Fruit fly (Drosophila melanogaster): ENCODE measurements around the gene CG17294.

The CG17294 gene

DNA sequence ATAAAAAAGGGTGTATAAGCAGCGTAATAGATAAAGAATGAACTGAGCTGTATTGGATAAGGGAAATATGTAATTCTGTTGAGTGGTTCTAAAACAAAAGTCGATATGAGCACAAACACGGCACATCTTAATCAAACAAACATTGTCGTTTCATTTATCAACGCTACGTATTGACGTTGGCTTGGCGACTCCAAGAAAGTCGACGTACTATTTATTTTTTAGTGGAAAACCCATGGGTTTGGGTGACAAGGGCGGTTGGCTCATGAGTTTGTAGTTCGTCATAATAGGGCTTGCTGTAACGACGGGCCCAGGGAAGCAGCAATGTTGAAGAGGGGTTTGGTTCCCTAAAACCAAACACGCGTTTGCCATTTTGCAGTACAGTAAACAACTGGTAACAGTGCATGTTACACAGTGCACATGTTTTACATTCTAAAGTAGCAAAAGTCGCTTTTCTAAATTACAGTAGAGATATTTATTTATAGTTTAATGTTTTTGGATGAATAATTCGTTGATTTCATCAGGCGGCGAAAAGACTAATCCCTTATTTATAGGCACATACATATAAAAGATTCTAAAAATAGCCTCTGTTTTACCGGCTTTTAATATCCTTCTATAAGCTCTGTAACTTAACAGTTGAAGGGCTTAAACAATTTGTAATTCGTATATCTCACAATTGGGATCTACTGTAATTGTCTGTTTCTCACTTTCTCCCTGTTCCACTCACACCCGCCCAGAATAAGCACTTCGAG is 15.5 kb upstream of the CG17294 start (continued):
- peak; percentile 30 to 62 for TF ChIP-seq ss (GFP tag; optimal IDR thresholded peaks at IDR 0.05)
- TF ChIP-seq CG3032 (tag; optimal IDR thresholded peaks at IDR 0.05), result peak; percentile 56
- peak; percentile 39; the same call in 1 of the 3 replicates for TF ChIP-seq CG6163 (GFP tag; IDR thresholded peaks at IDR 0.05)
- peak; percentile 85 for TF ChIP-seq svp (GFP tag)
- TF ChIP-seq Eip93F (GFP tag; optimal IDR thresholded peaks at IDR 0.05), result no peak
- peak; percentile 17 for TF ChIP-seq Ets96B (tag; optimal IDR thresholded peaks at IDR 0.05)
- peak; percentile 62 for TF ChIP-seq CG6792 (GFP tag; optimal IDR thresholded peaks at IDR 0.05)
- no peak for TF ChIP-seq Hr38 (GFP tag; optimal IDR thresholded peaks at IDR 0.05)
- TF ChIP-seq CG11762 (GFP tag; optimal IDR thresholded peaks at IDR 0.05; ENCODE audit: insufficient read depth), result no peak
- peak; percentile 46 for TF ChIP-seq lz (GFP tag; optimal IDR thresholded peaks at IDR 0.05)

DNA sequence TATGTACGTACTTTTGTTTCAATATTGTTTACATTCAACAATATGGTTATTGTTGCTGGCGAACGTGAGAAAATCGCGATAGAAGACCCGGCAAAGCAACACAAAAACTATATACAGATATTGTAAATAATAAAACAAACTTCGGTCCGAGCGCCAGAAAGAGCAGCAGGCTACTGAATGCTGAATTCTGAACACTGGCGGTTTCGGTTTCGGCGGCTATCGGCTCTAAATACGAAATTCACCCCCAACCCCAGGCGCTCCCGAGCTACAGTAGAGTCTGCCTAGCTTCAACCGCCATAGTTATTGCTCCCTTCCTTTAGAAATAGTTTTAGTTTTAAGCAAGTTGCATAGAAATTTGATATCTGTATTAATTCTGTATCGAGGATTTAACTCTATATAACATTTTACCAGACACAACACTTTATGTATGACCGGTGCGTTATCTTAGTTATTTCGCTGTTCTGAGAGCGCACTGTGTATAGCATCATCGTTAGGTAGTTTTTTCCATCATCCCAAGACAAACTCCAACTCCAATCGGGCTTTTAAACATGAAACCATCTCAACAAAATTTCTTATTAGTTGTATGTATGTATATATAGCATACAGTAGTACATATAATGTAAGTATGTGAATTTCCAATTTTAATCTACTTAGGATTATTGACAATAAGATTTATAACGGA is 14.4 kb upstream of the CG17294 start, which contains the start of gene CG7627:
Gene CG7627, minus strand, starts transcription at position 197 of the 682 bp plus-strand sequence.
- no peak for TF ChIP-seq CG6854 (GFP tag; optimal IDR thresholded peaks at IDR 0.05)
- peak; percentile 84 for TF ChIP-seq esn (GFP tag; optimal IDR thresholded peaks at IDR 0.05)
- peak; percentile 51 for TF ChIP-seq fkh (GFP tag; optimal IDR thresholded peaks at IDR 0.05)
- peak; percentile 7 for TF ChIP-seq CG8632 (GFP tag; optimal IDR thresholded peaks at IDR 0.05)
- peak; percentile 74 for TF ChIP-seq pdm3 (GFP tag; optimal IDR thresholded peaks at IDR 0.05)
- no peak for TF ChIP-seq fd85E (GFP tag; optimal IDR thresholded peaks at IDR 0.05)
- peak; percentile 58 for TF ChIP-seq CG10669 (GFP tag; optimal IDR thresholded peaks at IDR 0.05)
- TF ChIP-seq Sox14 (GFP tag; optimal IDR thresholded peaks at IDR 0.05), result peak; percentile 72
- TF ChIP-seq Eip93F (GFP tag; optimal IDR thresholded peaks at IDR 0.05), result no peak
- TF ChIP-seq Eip78C (GFP tag), result peak; percentile 94
- TF ChIP-seq CG4318 (GFP tag; optimal IDR thresholded peaks at IDR 0.05), result no peak
- TF ChIP-seq Ets21C (GFP tag; optimal IDR thresholded peaks at IDR 0.05), result peak; percentile 62
- TF ChIP-seq Gug (GFP tag; IDR thresholded peaks at IDR 0.05), result peak; percentile 55
- TF ChIP-seq OdsH (GFP tag; optimal IDR thresholded peaks at IDR 0.05), result peak; percentile 65
- peak; percentile 80 for TF ChIP-seq lz (GFP tag; optimal IDR thresholded peaks at IDR 0.05)
- peak; percentile 71 for TF ChIP-seq topi (GFP tag; optimal IDR thresholded peaks at IDR 0.05)
- TF ChIP-seq spab (GFP tag; optimal IDR thresholded peaks at IDR 0.05), result peak; percentile 53
- peak; percentile 46 for TF ChIP-seq CG3919 (GFP tag; optimal IDR thresholded peaks at IDR 0.05)
- TF ChIP-seq Hr39 (GFP tag; optimal IDR thresholded peaks at IDR 0.05), result peak; percentile 73
- TF ChIP-seq CG31627 (GFP tag; optimal IDR thresholded peaks at IDR 0.05), result peak; percentile 66
- TF ChIP-seq Smox (GFP tag; optimal IDR thresholded peaks at IDR 0.05), result peak; percentile 68
- TF ChIP-seq fd59A (GFP tag; optimal IDR thresholded peaks at IDR 0.05), result peak; percentile 46
- peak; percentile 30 for TF ChIP-seq CG9139 (GFP tag; optimal IDR thresholded peaks at IDR 0.05)
- TF ChIP-seq CG6163 (GFP tag; IDR thresholded peaks at IDR 0.05), result peak; percentile 81
- TF ChIP-seq CG6808 (GFP tag; optimal IDR thresholded peaks at IDR 0.05), result peak; percentile 64
- TF ChIP-seq CG10631 (GFP tag; optimal IDR thresholded peaks at IDR 0.05), result peak; percentile 35
- peak; percentile 75 for TF ChIP-seq cyc (GFP tag; optimal IDR thresholded peaks at IDR 0.05)
- peak; percentile 66 for TF ChIP-seq CG15336 (GFP tag; IDR thresholded peaks at IDR 0.05)
- TF ChIP-seq CG6792 (GFP tag; optimal IDR thresholded peaks at IDR 0.05), result peak; percentile 60
- no peak for TF ChIP-seq Ets96B (tag; optimal IDR thresholded peaks at IDR 0.05)
- TF ChIP-seq CG7368 (GFP tag; optimal IDR thresholded peaks at IDR 0.05), result peak; percentile 53
- TF ChIP-seq acj6 (GFP tag; optimal IDR thresholded peaks at IDR 0.05), result peak; percentile 51
- peak; percentile 5 for TF ChIP-seq CG11762 (GFP tag; optimal IDR thresholded peaks at IDR 0.05; ENCODE audit: insufficient read depth)
- TF ChIP-seq Lpt (GFP tag; optimal IDR thresholded peaks at IDR 0.05), result peak; percentile 16
- TF ChIP-seq CG6276 (GFP tag; optimal IDR thresholded peaks at IDR 0.05), result peak; percentile 65
- TF ChIP-seq salr (GFP tag; optimal IDR thresholded peaks at IDR 0.05), result peak; percentile 12 to 57
- TF ChIP-seq ss (GFP tag; optimal IDR thresholded peaks at IDR 0.05), result peak; percentile 16 to 41
- peak; percentile 78 for TF ChIP-seq eg (GFP tag; IDR thresholded peaks at IDR 0.05)
- TF ChIP-seq CG16779 (tag; optimal IDR thresholded peaks at IDR 0.05), result peak; percentile 7
- peak; percentile 68; the same call in 1 of the 2 replicates for TF ChIP-seq CG11294 (GFP tag; IDR thresholded peaks at IDR 0.05)
- TF ChIP-seq net (GFP tag; optimal IDR thresholded peaks at IDR 0.05), result peak; percentile 73
- TF ChIP-seq Sox102F (GFP tag; optimal IDR thresholded peaks at IDR 0.05), result peak; percentile 78
- TF ChIP-seq CG8119 (GFP tag; IDR thresholded peaks at IDR 0.05), result peak; percentile 77
- TF ChIP-seq Hr38 (GFP tag; optimal IDR thresholded peaks at IDR 0.05), result no peak

Measured in whole organism, prepupa.